Fruit fly (Drosophila melanogaster): Measurements from ENCODE around the gene Cep290.
A peak's percentile ranks its signal among the peaks of the same experiment; 100 is the strongest.

DNA sequence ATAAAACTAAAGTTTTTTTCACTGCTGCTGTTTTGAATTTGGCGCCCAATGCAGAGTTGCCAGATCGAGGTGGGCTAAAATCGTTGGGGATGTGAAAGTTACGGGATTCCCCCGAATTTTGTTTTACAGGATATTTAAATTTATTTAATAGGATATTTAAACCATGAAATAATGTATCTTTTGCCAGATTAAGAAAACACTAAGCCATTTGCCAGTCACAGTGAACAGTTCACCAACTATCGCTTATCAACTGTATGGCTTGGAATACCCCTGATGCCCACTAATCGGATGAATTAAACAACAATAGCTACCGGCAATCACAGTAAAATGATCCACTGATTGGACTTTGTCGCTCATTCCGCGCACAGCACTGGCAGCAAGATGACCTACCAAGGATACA, 7.3 kb downstream of the Cep290 start, which contains the start of gene Dci:
- peak; percentile 65 for TF ChIP-seq bab1 (GFP tag; optimal IDR thresholded peaks at IDR 0.05)
- TF ChIP-seq CG7101 (tag; optimal IDR thresholded peaks at IDR 0.05), result peak; percentile 38
- no peak for TF ChIP-seq CG7045 (GFP tag; optimal IDR thresholded peaks at IDR 0.05)
- TF ChIP-seq CG12768 (GFP tag; optimal IDR thresholded peaks at IDR 0.05), result peak; percentile 56
- no peak for TF ChIP-seq cic (GFP tag; optimal IDR thresholded peaks at IDR 0.05)
- TF ChIP-seq CG33017 (tag; optimal IDR thresholded peaks at IDR 0.05), result peak; percentile 13
- peak; percentile 73 for TF ChIP-seq CG1620 (GFP tag; optimal IDR thresholded peaks at IDR 0.05)
- TF ChIP-seq Crg-1 (GFP tag; optimal IDR thresholded peaks at IDR 0.05), result peak; percentile 24
- no peak for TF ChIP-seq Clk (GFP tag; optimal IDR thresholded peaks at IDR 0.05)
- peak; percentile 31 for TF ChIP-seq tj (GFP tag; optimal IDR thresholded peaks at IDR 0.05)
- TF ChIP-seq CG11617 (GFP tag; optimal IDR thresholded peaks at IDR 0.05), result peak; percentile 49
- TF ChIP-seq kay (GFP tag; ENCODE audit: borderline replicate concordance), result peak; percentile 77
- TF ChIP-seq Mnt (GFP tag; optimal IDR thresholded peaks at IDR 0.05), result peak; percentile 48
- peak; percentile 52 for TF ChIP-seq ovo (GFP tag; optimal IDR thresholded peaks at IDR 0.05)

All from whole organism, adult.